Worm (Caenorhabditis elegans): Measurements from ENCODE around the gene clec-36.

The clec-36 gene

ce11 chrV:16827485-16827884, 20.9 kb downstream of the clec-36 start, which contains the start of gene srh-216:
srh-216 (minus strand) TSS chrV:16827585.
- no peak for TF ChIP-seq pes-1 (GFP tag; IDR thresholded peaks at IDR 0.05)
- TF ChIP-seq tbx-11 (GFP tag; IDR thresholded peaks at IDR 0.05), result no peak
- TF ChIP-seq F13C5.2 (tag; optimal IDR thresholded peaks at IDR 0.05), result no peak
- TF ChIP-seq ets-7 (tag; optimal IDR thresholded peaks at IDR 0.05), result no peak
- no peak for TF ChIP-seq hmg-4 (GFP tag; optimal IDR thresholded peaks at IDR 0.05)
- no peak for TF ChIP-seq ama-1 (optimal IDR thresholded peaks at IDR 0.05)
- no peak for TF ChIP-seq sea-1 (GFP tag; conservative IDR thresholded peaks at IDR 0.05)
- no peak for TF ChIP-seq aly-1 (tag; optimal IDR thresholded peaks at IDR 0.05)
- no peak for TF ChIP-seq ceh-36 (tag; optimal IDR thresholded peaks at IDR 0.05)
- no peak for TF ChIP-seq hnd-1 (tag; optimal IDR thresholded peaks at IDR 0.05)
- TF ChIP-seq B0310.2 (tag; optimal IDR thresholded peaks at IDR 0.05), result no peak
- TF ChIP-seq tbx-37 (GFP tag; conservative IDR thresholded peaks at IDR 0.05), result no peak
- TF ChIP-seq ceh-13 (GFP tag; optimal IDR thresholded peaks at IDR 0.05), result no peak
- TF ChIP-seq hmbx-1 (tag; optimal IDR thresholded peaks at IDR 0.05), result no peak
- TF ChIP-seq tra-4 (tag; optimal IDR thresholded peaks at IDR 0.05), result no peak
- no peak for TF ChIP-seq flt-1 (GFP tag; IDR thresholded peaks at IDR 0.05)

- TF ChIP-seq tbx-11 (GFP tag; IDR thresholded peaks at IDR 0.05) (no peak), flt-1 (GFP tag; IDR thresholded peaks at IDR 0.05) (no peak), ets-7 (tag; optimal IDR thresholded peaks at IDR 0.05) (no peak), sea-1 (GFP tag; conservative IDR thresholded peaks at IDR 0.05) (no peak), tra-4 (tag; optimal IDR thresholded peaks at IDR 0.05) (no peak), pes-1 (GFP tag; IDR thresholded peaks at IDR 0.05) (no peak), hmbx-1 (tag; optimal IDR thresholded peaks at IDR 0.05) (no peak), B0310.2 (tag; optimal IDR thresholded peaks at IDR 0.05) (no peak), scrt-1 (GFP tag; IDR thresholded peaks at IDR 0.05) (no peak), ceh-36 (tag; optimal IDR thresholded peaks at IDR 0.05) (no peak), aly-1 (tag; optimal IDR thresholded peaks at IDR 0.05) (no peak)
These were observed 27.1 kb downstream of the clec-36 start, which contains the start of gene T20B3.14 for ce11 chrV:16821270-16821737. T20B3.14 (minus strand) TSS chrV:16821320.

- TF ChIP-seq hmbx-1 (tag; optimal IDR thresholded peaks at IDR 0.05) (no peak), pes-1 (GFP tag; IDR thresholded peaks at IDR 0.05) (no peak), tra-4 (tag; optimal IDR thresholded peaks at IDR 0.05) (no peak), hmg-4 (GFP tag; optimal IDR thresholded peaks at IDR 0.05) (no peak), ets-7 (tag; optimal IDR thresholded peaks at IDR 0.05) (no peak), tbx-37 (GFP tag; conservative IDR thresholded peaks at IDR 0.05) (no peak)
These were observed 31.7 kb downstream of the clec-36 start for ce11 chrV:16816707-16817106.

- TF ChIP-seq ceh-36 (tag; optimal IDR thresholded peaks at IDR 0.05) (no peak), hmg-4 (GFP tag; optimal IDR thresholded peaks at IDR 0.05) (no peak), hmbx-1 (tag; optimal IDR thresholded peaks at IDR 0.05) (no peak), sea-1 (GFP tag; conservative IDR thresholded peaks at IDR 0.05) (no peak), ets-7 (tag; optimal IDR thresholded peaks at IDR 0.05) (no peak), tbx-11 (GFP tag; IDR thresholded peaks at IDR 0.05) (no peak), tbx-37 (GFP tag; conservative IDR thresholded peaks at IDR 0.05) (no peak), ceh-13 (GFP tag; optimal IDR thresholded peaks at IDR 0.05) (no peak), hnd-1 (tag; optimal IDR thresholded peaks at IDR 0.05) (no peak), F13C5.2 (tag; optimal IDR thresholded peaks at IDR 0.05) (no peak), flt-1 (GFP tag; IDR thresholded peaks at IDR 0.05) (no peak), ama-1 (optimal IDR thresholded peaks at IDR 0.05) (no peak), pes-1 (GFP tag; IDR thresholded peaks at IDR 0.05) (no peak), aly-1 (tag; optimal IDR thresholded peaks at IDR 0.05) (no peak), scrt-1 (GFP tag; IDR thresholded peaks at IDR 0.05) (no peak), B0310.2 (tag; optimal IDR thresholded peaks at IDR 0.05) (no peak), tra-4 (tag; optimal IDR thresholded peaks at IDR 0.05) (no peak)
These were observed 33.1 kb downstream of the clec-36 start, which contains the start of gene T20B3.1 for ce11 chrV:16815261-16815660. T20B3.1 (plus strand) TSS chrV:16815561.

ce11 chrV:16814541-16815207, 33.7 kb downstream of the clec-36 start:
- no peak for TF ChIP-seq sea-1 (GFP tag; conservative IDR thresholded peaks at IDR 0.05)
- TF ChIP-seq tra-4 (tag; optimal IDR thresholded peaks at IDR 0.05), result no peak

- TF ChIP-seq B0310.2 (tag; optimal IDR thresholded peaks at IDR 0.05), result no peak
- no peak for TF ChIP-seq flt-1 (GFP tag; IDR thresholded peaks at IDR 0.05)
- no peak for TF ChIP-seq hmbx-1 (tag; optimal IDR thresholded peaks at IDR 0.05)
- TF ChIP-seq tbx-11 (GFP tag; IDR thresholded peaks at IDR 0.05), result no peak
- no peak for TF ChIP-seq tra-4 (tag; optimal IDR thresholded peaks at IDR 0.05)
- no peak for TF ChIP-seq hmg-4 (GFP tag; optimal IDR thresholded peaks at IDR 0.05)
- no peak for TF ChIP-seq sea-1 (GFP tag; conservative IDR thresholded peaks at IDR 0.05)
- no peak for TF ChIP-seq hnd-1 (tag; optimal IDR thresholded peaks at IDR 0.05)
- no peak for TF ChIP-seq ets-7 (tag; optimal IDR thresholded peaks at IDR 0.05)
- no peak for TF ChIP-seq scrt-1 (GFP tag; IDR thresholded peaks at IDR 0.05)
- TF ChIP-seq F13C5.2 (tag; optimal IDR thresholded peaks at IDR 0.05), result no peak
These were observed 36.0 kb downstream of the clec-36 start for ce11 chrV:16812371-16812770.

ce11 chrV:16811841-16812240, 36.6 kb downstream of the clec-36 start:
- TF ChIP-seq tbx-37 (GFP tag; conservative IDR thresholded peaks at IDR 0.05) (no peak), B0310.2 (tag; optimal IDR thresholded peaks at IDR 0.05) (no peak), ets-7 (tag; optimal IDR thresholded peaks at IDR 0.05) (no peak), hnd-1 (tag; optimal IDR thresholded peaks at IDR 0.05) (no peak), flt-1 (GFP tag; IDR thresholded peaks at IDR 0.05) (no peak), aly-1 (tag; optimal IDR thresholded peaks at IDR 0.05) (no peak), hmg-4 (GFP tag; optimal IDR thresholded peaks at IDR 0.05) (no peak), scrt-1 (GFP tag; IDR thresholded peaks at IDR 0.05) (no peak), F13C5.2 (tag; optimal IDR thresholded peaks at IDR 0.05) (no peak), ceh-36 (tag; optimal IDR thresholded peaks at IDR 0.05) (no peak)
